Worm (Caenorhabditis elegans): ENCODE data around the gene ins-17.

DNA sequence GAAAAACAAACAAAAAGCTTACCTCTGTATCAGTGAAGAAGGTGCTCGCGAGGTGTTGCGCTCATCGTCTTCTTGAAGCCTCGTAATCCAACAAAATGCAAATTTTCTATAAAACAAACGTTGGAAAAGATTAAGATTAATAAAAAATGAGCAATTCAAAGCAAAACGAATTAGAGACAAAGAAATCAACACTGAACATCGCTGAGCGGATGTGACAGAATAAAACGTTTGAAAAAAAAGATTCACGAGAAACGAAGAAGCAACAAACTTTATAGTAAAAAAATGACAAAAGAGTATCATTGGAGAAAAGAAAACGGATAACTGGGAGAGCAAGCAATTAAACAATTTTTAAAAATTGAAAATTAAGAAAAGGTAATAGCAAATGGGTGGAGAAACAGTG is 21.6 kb upstream of the ins-17 start, which contains the start of the genes C07G2.5 and atf-7:
- TF ChIP-seq him-1 (tag; optimal IDR thresholded peaks at IDR 0.05) (no peak), dao-5 (tag; optimal IDR thresholded peaks at IDR 0.05) (no peak), W03F9.2 (tag; optimal IDR thresholded peaks at IDR 0.05) (no peak)
